Worm (Caenorhabditis elegans): Measurements from ENCODE around the gene srab-13.

srab-13 gene

ce11 chrV:1999531-2000094, 28.1 kb downstream of the srab-13 start, which contains the start of gene alh-5:
alh-5 (minus strand) TSS chrV:1999581.
- no peak for TF ChIP-seq mab-9 (GFP tag; IDR thresholded peaks at IDR 0.05)
- peak in 1 of 2 experiments; percentile 22 for TF ChIP-seq lin-35 (GFP tag; optimal IDR thresholded peaks at IDR 0.05)
- TF ChIP-seq mep-1 (tag; optimal IDR thresholded peaks at IDR 0.05) = no peak
- no peak for TF ChIP-seq ces-1 (GFP tag; optimal IDR thresholded peaks at IDR 0.05)
- TF ChIP-seq lin-13 (GFP tag; optimal IDR thresholded peaks at IDR 0.05) = no peak
- no peak for TF ChIP-seq sox-4 (tag; optimal IDR thresholded peaks at IDR 0.05)
- no peak for TF ChIP-seq blmp-1 (tag; optimal IDR thresholded peaks at IDR 0.05)
- TF ChIP-seq snu-23 (GFP tag; optimal IDR thresholded peaks at IDR 0.05) = no peak
- TF ChIP-seq pax-3 (tag; optimal IDR thresholded peaks at IDR 0.05) = no peak
- TF ChIP-seq ztf-11 (tag; optimal IDR thresholded peaks at IDR 0.05) = no peak
- TF ChIP-seq mdl-1 (tag; optimal IDR thresholded peaks at IDR 0.05) = no peak
- no peak for TF ChIP-seq aly-2 (tag; optimal IDR thresholded peaks at IDR 0.05)
- TF ChIP-seq hlh-4 (tag; optimal IDR thresholded peaks at IDR 0.05) = no peak
- TF ChIP-seq nhr-28 (tag; optimal IDR thresholded peaks at IDR 0.05) = no peak
- TF ChIP-seq nhr-20 (tag; optimal IDR thresholded peaks at IDR 0.05) = peak; percentile 51
- TF ChIP-seq ceh-90 (tag; optimal IDR thresholded peaks at IDR 0.05) = no peak
- no peak for TF ChIP-seq sptf-1 (tag; optimal IDR thresholded peaks at IDR 0.05)
- TF ChIP-seq hlh-17 (GFP tag; optimal IDR thresholded peaks at IDR 0.05; ENCODE audit: borderline replicate concordance) = no peak
- TF ChIP-seq C16A3.4 (tag; optimal IDR thresholded peaks at IDR 0.05) = no peak
- TF ChIP-seq efl-3 (GFP tag; optimal IDR thresholded peaks at IDR 0.05) = no peak
- no peak for TF ChIP-seq zag-1 (tag; optimal IDR thresholded peaks at IDR 0.05)
- peak; percentile 58 for TF ChIP-seq elt-2 (tag; optimal IDR thresholded peaks at IDR 0.05)
- no peak for TF ChIP-seq aha-1 (tag; optimal IDR thresholded peaks at IDR 0.05)
- TF ChIP-seq ets-5 (GFP tag; IDR thresholded peaks at IDR 0.05) = no peak
- TF ChIP-seq lin-39 (tag; optimal IDR thresholded peaks at IDR 0.05) = no peak
- no peak for TF ChIP-seq rnt-1 (tag; optimal IDR thresholded peaks at IDR 0.05)
- TF ChIP-seq dsc-1 (tag; optimal IDR thresholded peaks at IDR 0.05) = no peak
- TF ChIP-seq jun-1 (tag; optimal IDR thresholded peaks at IDR 0.05) = peak; percentile 3
- TF ChIP-seq lsy-2 (tag; optimal IDR thresholded peaks at IDR 0.05) = no peak
- TF ChIP-seq lin-14 (GFP tag; optimal IDR thresholded peaks at IDR 0.05) = peak; percentile 71
- TF ChIP-seq lir-3 (tag; optimal IDR thresholded peaks at IDR 0.05; ENCODE audit: poor library complexity) = no peak
- TF ChIP-seq nhr-90 (tag; optimal IDR thresholded peaks at IDR 0.05; ENCODE audit: poor library complexity) = peak; percentile 40
- no peak for TF ChIP-seq nhr-71 (tag; optimal IDR thresholded peaks at IDR 0.05)
- TF ChIP-seq elt-3 (tag; optimal IDR thresholded peaks at IDR 0.05) = peak in 1 of 6 experiments; percentile 69

ce11 chrV:1998358-1998757, 29.3 kb downstream of the srab-13 start:
- no peak for TF ChIP-seq hlh-17 (GFP tag; optimal IDR thresholded peaks at IDR 0.05; ENCODE audit: borderline replicate concordance)
- TF ChIP-seq fkh-10 (GFP tag; optimal IDR thresholded peaks at IDR 0.05) = no peak
- TF ChIP-seq aly-2 (tag; optimal IDR thresholded peaks at IDR 0.05) = no peak
- no peak for TF ChIP-seq mdl-1 (tag; optimal IDR thresholded peaks at IDR 0.05)
- TF ChIP-seq nhr-71 (tag; optimal IDR thresholded peaks at IDR 0.05) = peak; percentile 2
- TF ChIP-seq nhr-77 (tag; optimal IDR thresholded peaks at IDR 0.05) = no peak
- TF ChIP-seq fkh-8 (tag; optimal IDR thresholded peaks at IDR 0.05) = no peak
- peak; percentile 45 for TF ChIP-seq elt-2 (tag; optimal IDR thresholded peaks at IDR 0.05)
- no peak for TF ChIP-seq hpl-2 (GFP tag; optimal IDR thresholded peaks at IDR 0.05)
- peak; percentile 19 for TF ChIP-seq nhr-20 (tag; optimal IDR thresholded peaks at IDR 0.05)
- peak; percentile 49 for TF ChIP-seq lin-14 (GFP tag; optimal IDR thresholded peaks at IDR 0.05)
- TF ChIP-seq elt-3 (tag; optimal IDR thresholded peaks at IDR 0.05) = peak in 3 of 6 experiments; percentile 32 to 56 (median 37)
- no peak for TF ChIP-seq snpc-4 (tag; optimal IDR thresholded peaks at IDR 0.05)
